Worm (Caenorhabditis elegans) whole organism, midembryonic: ENCODE data around the gene C01C10.2.

Experiments used
- T22C8.4 ChIP-seq: fragments of 200-800 bp; sonication (Bioruptor generic); IDR thresholded peaks from 2 replicates; pipeline ENCODE4 v1.3.6; 2022; ENCODE audit warnings: missing genetic modification characterization, missing compliant biosample characterization
- cog-1 ChIP-seq: sonication (generic microtip); optimal IDR thresholded peaks from 2 replicates; lab custom pipeline; 2016; ENCODE audit warnings: missing genetic modification characterization, missing compliant biosample characterization
- flt-1 ChIP-seq: fragments of 200-800 bp; sonication (Bioruptor generic); IDR thresholded peaks from 2 replicates; pipeline ENCODE4 v1.3.6; 2022; ENCODE audit warnings: missing genetic modification characterization, missing compliant biosample characterization
- klf-2 ChIP-seq: fragments of 200-800 bp; sonication (Bioruptor generic); conservative IDR thresholded peaks from 2 replicates; pipeline ENCODE4 v1.3.6; 2022; ENCODE audit warnings: missing genetic modification reagents, missing genetic modification characterization, missing compliant biosample characterization
- med-1 ChIP-seq: sonication (generic microtip); optimal IDR thresholded peaks from 2 replicates; lab custom pipeline; 2017; ENCODE audit warnings: missing genetic modification characterization, mild to moderate bottlenecking, missing compliant biosample characterization, antibody characterized with exemption, missing genetic modification reagents; ENCODE audit not compliant: insufficient read depth
- ref-1 ChIP-seq: fragments of 200-800 bp; sonication (Bioruptor generic); conservative IDR thresholded peaks from 2 replicates; pipeline ENCODE4 v1.3.6; 2022; ENCODE audit warnings: missing genetic modification reagents, missing genetic modification characterization, missing compliant biosample characterization
- tab-1 ChIP-seq: fragments of 200-800 bp; sonication (Bioruptor generic); IDR thresholded peaks from 2 replicates; pipeline ENCODE4 v1.3.6; 2022; ENCODE audit warnings: missing genetic modification characterization, missing compliant biosample characterization
- ztf-23 ChIP-seq: fragments of 200-800 bp; sonication (Bioruptor generic); IDR thresholded peaks from 2 replicates; pipeline ENCODE4 v1.3.6; 2022; ENCODE audit warnings: missing genetic modification reagents, missing genetic modification characterization, missing compliant biosample characterization
- ztf-29 ChIP-seq: fragments of 200-800 bp; sonication (Bioruptor generic); IDR thresholded peaks from 2 replicates; pipeline ENCODE4 v1.3.6; 2022; ENCODE audit warnings: missing genetic modification reagents, missing genetic modification characterization, missing compliant biosample characterization

C01C10.2 gene

DNA sequence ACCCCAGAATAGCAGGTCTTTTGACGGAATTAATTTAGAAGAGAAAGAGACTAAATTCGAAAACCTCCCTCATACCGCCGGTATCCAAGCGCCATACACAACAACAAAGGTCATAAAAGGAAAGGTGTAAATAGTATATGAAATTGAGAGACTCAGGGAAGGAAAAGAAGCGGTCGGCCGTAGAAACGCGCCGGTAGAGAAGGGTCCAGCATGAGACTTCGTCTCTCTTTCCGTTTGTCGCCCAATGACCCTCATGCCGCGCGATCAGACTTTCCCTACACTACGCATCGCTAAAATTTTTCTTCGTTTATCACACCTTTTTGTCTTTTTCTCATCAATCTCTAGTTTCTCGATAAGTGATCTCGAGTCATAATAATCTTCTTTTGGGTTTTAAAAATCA is 7.4 kb downstream of the C01C10.2 start:
- TF ChIP-seq flt-1 (GFP tag; lab: Robert Waterston, UW) (no peak), ztf-23 (GFP tag; lab: Robert Waterston, UW) (no peak), ref-1 (GFP tag; lab: Robert Waterston, UW) (no peak), tab-1 (GFP tag; lab: Robert Waterston, UW) (no peak), ztf-29 (GFP tag; lab: Robert Waterston, UW) (no peak), T22C8.4 (GFP tag; lab: Robert Waterston, UW) (no peak)

DNA sequence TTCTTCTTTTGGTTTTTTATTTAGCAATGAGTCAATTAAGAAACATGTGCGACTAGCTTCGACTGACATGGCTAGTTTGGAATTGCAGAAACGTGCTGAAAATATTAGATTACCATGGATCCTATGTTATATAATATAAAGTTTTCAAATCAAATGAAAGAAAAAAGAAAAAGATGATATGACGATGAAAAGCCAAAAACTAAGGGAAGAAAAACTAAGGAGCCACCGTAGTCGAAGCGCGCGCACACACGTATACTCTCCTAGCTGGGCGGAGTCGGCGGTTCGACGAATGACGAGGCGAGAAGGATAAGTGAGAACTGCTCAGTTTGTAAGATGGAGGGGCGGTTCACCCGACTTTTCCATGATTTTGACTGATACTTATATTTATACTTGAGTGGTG is 13.1 kb downstream of the C01C10.2 start, which contains the start of gene mnm-2:
Gene mnm-2 (minus strand): TSS at position 101 of the 400 bp plus-strand sequence.
- TF ChIP-seq med-1 (GFP tag; lab: Kevin White, UChicago) (no peak), ztf-23 (GFP tag; lab: Robert Waterston, UW) (no peak), tab-1 (GFP tag; lab: Robert Waterston, UW) (no peak), flt-1 (GFP tag; lab: Robert Waterston, UW) (no peak), ref-1 (GFP tag; lab: Robert Waterston, UW) (no peak), T22C8.4 (GFP tag; lab: Robert Waterston, UW) (no peak), ztf-29 (GFP tag; lab: Robert Waterston, UW) (no peak), cog-1 (tag; lab: Kevin White, UChicago) (no peak), klf-2 (GFP tag; lab: Robert Waterston, UW) (no peak)

- no peak for TF ChIP-seq tab-1 (GFP tag; lab: Robert Waterston, UW)
- TF ChIP-seq cog-1 (tag; lab: Kevin White, UChicago), result no peak
- TF ChIP-seq flt-1 (GFP tag; lab: Robert Waterston, UW), result no peak
Observed at ce11 chrX:7420571-7420970, 17.3 kb downstream of the C01C10.2 start, which contains the start of gene C10A4.9. Gene C10A4.9, plus strand, starts transcription at chrX:7420871.

- no peak for TF ChIP-seq ztf-23 (GFP tag; lab: Robert Waterston, UW)
- no peak for TF ChIP-seq T22C8.4 (GFP tag; lab: Robert Waterston, UW)
- no peak for TF ChIP-seq klf-2 (GFP tag; lab: Robert Waterston, UW)
- no peak for TF ChIP-seq cog-1 (tag; lab: Kevin White, UChicago)
- no peak for TF ChIP-seq ztf-29 (GFP tag; lab: Robert Waterston, UW)
- no peak for TF ChIP-seq med-1 (GFP tag; lab: Kevin White, UChicago)
- TF ChIP-seq flt-1 (GFP tag; lab: Robert Waterston, UW), result no peak
Observed at ce11 chrX:7416082-7416481, 21.8 kb downstream of the C01C10.2 start, which contains the start of gene C10A4.1. Gene C10A4.1, plus strand, starts transcription at chrX:7416382.

DNA sequence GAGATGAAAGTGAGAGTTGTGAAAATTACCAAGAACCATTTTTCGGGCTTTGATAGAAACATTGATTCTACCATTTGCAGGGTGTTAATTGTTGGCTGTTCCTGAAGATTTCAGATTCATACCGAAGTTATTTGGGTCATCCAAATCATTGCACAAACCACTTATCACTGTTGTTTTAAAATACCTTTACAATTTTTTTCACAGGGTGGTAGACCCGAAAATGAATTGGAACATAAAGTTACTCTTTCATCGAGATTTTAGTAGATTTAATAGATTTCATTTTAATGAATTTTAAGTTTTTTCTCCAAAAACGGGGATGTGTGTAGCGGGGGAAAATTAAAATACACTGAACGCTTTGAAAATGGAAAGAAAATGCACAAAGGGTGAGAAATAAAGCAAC is 22.5 kb downstream of the C01C10.2 start, which contains the start of gene C10A4.7:
Gene C10A4.7 (minus strand): TSS at position 101 of the 400 bp plus-strand sequence.
- TF ChIP-seq med-1 (GFP tag; lab: Kevin White, UChicago) (no peak), T22C8.4 (GFP tag; lab: Robert Waterston, UW) (no peak), flt-1 (GFP tag; lab: Robert Waterston, UW) (no peak), tab-1 (GFP tag; lab: Robert Waterston, UW) (no peak), klf-2 (GFP tag; lab: Robert Waterston, UW) (no peak), ref-1 (GFP tag; lab: Robert Waterston, UW) (no peak), ztf-23 (GFP tag; lab: Robert Waterston, UW) (no peak), ztf-29 (GFP tag; lab: Robert Waterston, UW) (no peak), cog-1 (tag; lab: Kevin White, UChicago) (no peak)

DNA sequence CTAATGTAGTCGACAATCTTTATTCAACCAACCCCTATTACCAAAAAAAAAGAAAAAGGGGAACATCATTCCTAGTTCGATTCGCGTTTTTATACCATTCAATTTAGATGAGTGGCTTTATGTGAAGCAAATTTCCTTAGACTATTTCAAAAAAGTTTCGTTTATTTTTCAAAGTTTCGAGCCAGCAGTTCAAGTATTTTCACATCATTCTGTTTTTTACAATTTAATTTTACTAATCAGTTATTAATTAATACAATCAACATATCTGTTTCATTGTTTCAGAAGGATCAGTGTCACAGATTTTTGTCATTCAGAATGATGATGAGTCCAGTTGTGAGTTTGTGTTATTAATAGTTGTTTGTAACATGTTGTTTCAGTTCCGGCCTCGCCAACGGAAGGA is 28.0 kb downstream of the C01C10.2 start, which contains the start of gene C10A4.2:
Gene C10A4.2 (plus strand): TSS at position 301 of the 400 bp plus-strand sequence.
- TF ChIP-seq tab-1 (GFP tag; lab: Robert Waterston, UW) (no peak), med-1 (GFP tag; lab: Kevin White, UChicago) (no peak), flt-1 (GFP tag; lab: Robert Waterston, UW) (no peak), klf-2 (GFP tag; lab: Robert Waterston, UW) (no peak), ztf-29 (GFP tag; lab: Robert Waterston, UW) (no peak), ref-1 (GFP tag; lab: Robert Waterston, UW) (no peak), T22C8.4 (GFP tag; lab: Robert Waterston, UW) (no peak), cog-1 (tag; lab: Kevin White, UChicago) (no peak), ztf-23 (GFP tag; lab: Robert Waterston, UW) (no peak)

DNA sequence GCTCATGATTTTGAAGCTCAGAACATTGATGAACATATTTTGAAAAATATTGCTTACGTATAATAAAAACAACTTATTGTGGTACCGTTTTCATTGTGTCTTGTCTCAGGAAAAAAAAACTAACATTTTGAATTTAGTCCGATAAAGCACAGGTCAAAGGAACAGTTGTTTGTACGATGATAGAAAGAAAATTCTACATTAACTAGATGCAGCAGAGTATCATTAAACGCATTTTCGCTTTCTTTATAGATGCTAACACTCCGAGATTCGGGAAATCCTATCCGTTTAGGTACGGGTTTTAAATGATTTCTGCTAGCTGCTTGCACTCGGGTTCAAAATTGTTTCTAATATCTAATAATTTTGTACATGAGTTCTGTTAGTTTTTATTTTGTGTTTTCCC is 28.9 kb downstream of the C01C10.2 start:
- no peak for TF ChIP-seq klf-2 (GFP tag; lab: Robert Waterston, UW)

DNA sequence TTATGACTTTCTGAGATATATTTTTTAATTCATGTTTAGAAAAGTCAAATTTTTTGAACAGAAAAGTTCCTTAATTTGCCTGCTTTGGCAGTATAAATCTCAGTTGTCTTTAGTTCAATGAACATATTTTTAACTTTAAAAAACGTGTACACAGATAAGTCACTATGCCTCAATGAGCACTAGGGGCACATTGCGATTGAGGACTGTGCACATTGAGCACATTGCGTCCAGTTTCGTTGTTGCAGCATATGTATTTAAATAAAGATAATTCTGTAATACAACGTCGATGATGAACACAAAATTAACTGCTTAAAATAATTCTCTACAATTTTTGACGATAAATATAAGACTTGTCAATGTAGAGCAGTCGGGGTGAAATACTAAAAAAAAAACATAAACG is 30.2 kb downstream of the C01C10.2 start:
- TF ChIP-seq T22C8.4 (GFP tag; lab: Robert Waterston, UW), result no peak
- no peak for TF ChIP-seq klf-2 (GFP tag; lab: Robert Waterston, UW)
- TF ChIP-seq flt-1 (GFP tag; lab: Robert Waterston, UW), result no peak
- TF ChIP-seq ref-1 (GFP tag; lab: Robert Waterston, UW), result no peak
- TF ChIP-seq med-1 (GFP tag; lab: Kevin White, UChicago), result no peak
- TF ChIP-seq ztf-29 (GFP tag; lab: Robert Waterston, UW), result no peak
- no peak for TF ChIP-seq tab-1 (GFP tag; lab: Robert Waterston, UW)
- TF ChIP-seq cog-1 (tag; lab: Kevin White, UChicago), result no peak
- TF ChIP-seq ztf-23 (GFP tag; lab: Robert Waterston, UW), result no peak

- TF ChIP-seq cog-1 (tag; lab: Kevin White, UChicago), result no peak
- no peak for TF ChIP-seq flt-1 (GFP tag; lab: Robert Waterston, UW)
- no peak for TF ChIP-seq ztf-23 (GFP tag; lab: Robert Waterston, UW)
- no peak for TF ChIP-seq ztf-29 (GFP tag; lab: Robert Waterston, UW)
- TF ChIP-seq T22C8.4 (GFP tag; lab: Robert Waterston, UW), result no peak
- TF ChIP-seq med-1 (GFP tag; lab: Kevin White, UChicago), result no peak
- TF ChIP-seq ref-1 (GFP tag; lab: Robert Waterston, UW), result no peak
- no peak for TF ChIP-seq tab-1 (GFP tag; lab: Robert Waterston, UW)
- TF ChIP-seq klf-2 (GFP tag; lab: Robert Waterston, UW), result no peak
Observed at ce11 chrX:7405393-7405792, 32.5 kb downstream of the C01C10.2 start, which contains the start of gene C10A4.3. Gene C10A4.3, plus strand, starts transcription at chrX:7405693.
